Worm (Caenorhabditis elegans): ENCODE results near the gene cyp-13A5.

Gene cyp-13A5

ce11 chrII:9774653-9775052, 25.5 kb downstream of the cyp-13A5 start (continued):
- TF ChIP-seq fax-1 (tag; optimal IDR thresholded peaks at IDR 0.05), result peak; percentile 68
- TF ChIP-seq che-1 (tag; optimal IDR thresholded peaks at IDR 0.05), result peak; percentile 80
- peak; percentile 71 for TF ChIP-seq dmd-4 (tag; optimal IDR thresholded peaks at IDR 0.05; ENCODE audit: borderline replicate concordance)
- peak; percentile 78 for TF ChIP-seq syd-9 (tag; optimal IDR thresholded peaks at IDR 0.05)
- TF ChIP-seq K09A11.1 (tag; optimal IDR thresholded peaks at IDR 0.05; ENCODE audit: insufficient read depth), result peak; percentile 61
- TF ChIP-seq ceh-9 (tag; optimal IDR thresholded peaks at IDR 0.05), result peak; percentile 62
- TF ChIP-seq madf-2 (tag; optimal IDR thresholded peaks at IDR 0.05), result peak; percentile 58
- TF ChIP-seq ceh-45 (GFP tag; IDR thresholded peaks at IDR 0.05), result 0 out of 2 replicates have a peak, but pooled peaks have one; percentile 61
- no peak for TF ChIP-seq nhr-11 (tag; optimal IDR thresholded peaks at IDR 0.05)
- peak; percentile 90 for TF ChIP-seq elt-2 (tag; optimal IDR thresholded peaks at IDR 0.05)
- TF ChIP-seq sdc-2 (tag; optimal IDR thresholded peaks at IDR 0.05), result peak; percentile 79
- TF ChIP-seq ceh-31 (tag; optimal IDR thresholded peaks at IDR 0.05), result peak; percentile 63
- TF ChIP-seq hlh-13 (GFP tag; optimal IDR thresholded peaks at IDR 0.05), result peak; percentile 81
- TF ChIP-seq Y22D7AL.16 (tag; optimal IDR thresholded peaks at IDR 0.05), result peak; percentile 66
- TF ChIP-seq sox-4 (tag; optimal IDR thresholded peaks at IDR 0.05), result peak; percentile 79
- TF ChIP-seq F13H6.1 (tag; optimal IDR thresholded peaks at IDR 0.05), result peak; percentile 41
- TF ChIP-seq unc-86 (tag; optimal IDR thresholded peaks at IDR 0.05), result peak; percentile 87
- peak; percentile 83 for TF ChIP-seq sox-2 (GFP tag; IDR thresholded peaks at IDR 0.05)
- peak; percentile 77 for TF ChIP-seq rnt-1 (tag; optimal IDR thresholded peaks at IDR 0.05)
- TF ChIP-seq ceh-6 (GFP tag; optimal IDR thresholded peaks at IDR 0.05), result peak; percentile 84
- TF ChIP-seq odd-2 (tag; optimal IDR thresholded peaks at IDR 0.05), result no peak
- peak; percentile 39 for TF ChIP-seq pqm-1 (tag; optimal IDR thresholded peaks at IDR 0.05)
- TF ChIP-seq ceh-19 (GFP tag; optimal IDR thresholded peaks at IDR 0.05), result peak; percentile 82
- TF ChIP-seq elt-4 (tag; optimal IDR thresholded peaks at IDR 0.05), result no peak
- no peak for TF ChIP-seq hlh-15 (tag; optimal IDR thresholded peaks at IDR 0.05)
- TF ChIP-seq dve-1 (tag; optimal IDR thresholded peaks at IDR 0.05), result peak; percentile 83

ce11 chrII:9773892-9774581, 26.1 kb downstream of the cyp-13A5 start, which contains the start of gene ZK1321.4:
Gene ZK1321.4, minus strand, starts transcription at chrII:9773942.
- TF ChIP-seq nfya-1 (tag; optimal IDR thresholded peaks at IDR 0.05) (no peak), pha-2 (tag; optimal IDR thresholded peaks at IDR 0.05) (no peak), pat-9 (tag; optimal IDR thresholded peaks at IDR 0.05) (no peak), sox-4 (tag; optimal IDR thresholded peaks at IDR 0.05) (no peak), ceh-2 (tag; optimal IDR thresholded peaks at IDR 0.05) (no peak), dve-1 (tag; optimal IDR thresholded peaks at IDR 0.05) (no peak), npax-4 (tag; optimal IDR thresholded peaks at IDR 0.05) (no peak), ceh-9 (tag; optimal IDR thresholded peaks at IDR 0.05) (no peak), ceh-30 (tag; optimal IDR thresholded peaks at IDR 0.05) (no peak), hlh-6 (tag; optimal IDR thresholded peaks at IDR 0.05) (no peak), ceh-18 (tag; optimal IDR thresholded peaks at IDR 0.05) (no peak)

ce11 chrII:9769797-9770520, 30.2 kb downstream of the cyp-13A5 start, which contains the start of gene aqp-10:
Gene aqp-10, minus strand, starts transcription at chrII:9769847.
- no peak for TF ChIP-seq ceh-24 (tag; optimal IDR thresholded peaks at IDR 0.05)
- TF ChIP-seq pax-1 (tag; optimal IDR thresholded peaks at IDR 0.05), result no peak
- no peak for TF ChIP-seq pros-1 (tag; optimal IDR thresholded peaks at IDR 0.05)
- TF ChIP-seq elt-2 (tag; optimal IDR thresholded peaks at IDR 0.05), result peak; percentile 50
- TF ChIP-seq ahr-1 (tag; optimal IDR thresholded peaks at IDR 0.05), result no peak
- peak; percentile 24 for TF ChIP-seq hlh-30 (tag; optimal IDR thresholded peaks at IDR 0.05; ENCODE audit: insufficient read depth)
- no peak for TF ChIP-seq ceh-14 (tag; optimal IDR thresholded peaks at IDR 0.05)
- peak; percentile 68 for TF ChIP-seq nfya-1 (tag; optimal IDR thresholded peaks at IDR 0.05)
- TF ChIP-seq nhr-232 (tag; optimal IDR thresholded peaks at IDR 0.05), result no peak
- no peak for TF ChIP-seq ref-2 (tag; optimal IDR thresholded peaks at IDR 0.05)
- peak; percentile 47 for TF ChIP-seq tbx-2 (tag; optimal IDR thresholded peaks at IDR 0.05)
- TF ChIP-seq ttx-3 (tag; optimal IDR thresholded peaks at IDR 0.05), result no peak
- no peak for TF ChIP-seq ceh-31 (tag; optimal IDR thresholded peaks at IDR 0.05)
